Fruit fly (Drosophila melanogaster) whole organism, embryonic: ENCODE results near the gene CG14326.
A peak's percentile ranks its signal among the peaks of the same experiment; 100 is the strongest.

Source experiments
- Bdp1 ChIP-seq: fragments of 200-800 bp; sonication (Bioruptor generic); optimal IDR thresholded peaks from 3 replicates; lab custom pipeline; 2016; ENCODE audit warnings: missing biosample characterization, missing genetic modification characterization
- CG13287 ChIP-seq: fragments of 200-800 bp; sonication (Bioruptor generic); IDR thresholded peaks from 2 replicates; pipeline ENCODE4 v1.3.6; 2022; ENCODE audit warnings: missing biosample characterization, missing genetic modification characterization; ENCODE audit not compliant: partially characterized antibody
- CG13775 ChIP-seq: fragments of 200-800 bp; sonication (Bioruptor generic); optimal IDR thresholded peaks from 3 replicates; lab custom pipeline; 2017; ENCODE audit warnings: missing biosample characterization, mild to moderate bottlenecking, missing genetic modification characterization
- CG13894 ChIP-seq: fragments of 200-800 bp; sonication (Bioruptor generic); optimal IDR thresholded peaks from 3 replicates; lab custom pipeline; 2018; ENCODE audit warnings: missing biosample characterization, mild to moderate bottlenecking, missing genetic modification characterization, moderate library complexity
- CG14860 ChIP-seq: fragments of 200-800 bp; sonication (Bioruptor generic); IDR thresholded peaks from 3 replicates; pipeline ENCODE4 v1.3.6; 2022; ENCODE audit warnings: missing biosample characterization, missing genetic modification characterization; ENCODE audit not compliant: partially characterized antibody
- CG18262 ChIP-seq: fragments of 200-800 bp; optimal IDR thresholded peaks from 3 replicates; lab custom pipeline; 2019; ENCODE audit warnings: missing biosample characterization, mild to moderate bottlenecking, missing genetic modification characterization, moderate library complexity
- CG1832 ChIP-seq: fragments of 200-800 bp; sonication (Bioruptor generic); optimal IDR thresholded peaks from 2 replicates; lab custom pipeline; 2017; ENCODE audit warnings: missing biosample characterization, mild to moderate bottlenecking, missing genetic modification characterization, inconsistent platforms
- CG31365 ChIP-seq: fragments of 200-800 bp; sonication (Bioruptor generic); optimal IDR thresholded peaks from 2 replicates; lab custom pipeline; 2018; ENCODE audit warnings: missing biosample characterization, mild to moderate bottlenecking, missing genetic modification characterization
- CG3407 ChIP-seq: fragments of 200-800 bp; sonication (Bioruptor generic); optimal IDR thresholded peaks from 2 replicates; lab custom pipeline; 2018; ENCODE audit warnings: missing biosample characterization, mild to moderate bottlenecking, missing genetic modification characterization
- CG6272 ChIP-seq: fragments of 200-800 bp; sonication (Bioruptor generic); IDR thresholded peaks from 2 replicates; pipeline ENCODE4 v1.3.6; 2022; ENCODE audit warnings: missing biosample characterization, missing genetic modification characterization
- CG6654 ChIP-seq: fragments of 200-800 bp; sonication (Bioruptor generic); optimal IDR thresholded peaks from 2 replicates; lab custom pipeline; 2017; ENCODE audit warnings: missing biosample characterization, mild to moderate bottlenecking, missing genetic modification characterization
- CG6854 ChIP-seq: fragments of 200-800 bp; sonication (Bioruptor generic); optimal IDR thresholded peaks from 3 replicates; lab custom pipeline; 2017; ENCODE audit warnings: missing biosample characterization, mild to moderate bottlenecking, missing genetic modification characterization
- CG7839 ChIP-seq: fragments of 200-800 bp; sonication (Bioruptor generic); optimal IDR thresholded peaks from 3 replicates; lab custom pipeline; 2018; ENCODE audit warnings: missing biosample characterization, mild to moderate bottlenecking, missing genetic modification characterization, moderate library complexity
- CG8924 ChIP-seq: fragments of 200-800 bp; optimal IDR thresholded peaks from 3 replicates; lab custom pipeline; 2019; ENCODE audit warnings: missing biosample characterization, mild to moderate bottlenecking, missing genetic modification characterization, moderate library complexity
- CG9727 ChIP-seq: fragments of 200-800 bp; sonication (Bioruptor generic); optimal IDR thresholded peaks from 3 replicates; lab custom pipeline; 2017; ENCODE audit warnings: missing biosample characterization, mild to moderate bottlenecking, missing genetic modification characterization
- CG9876 ChIP-seq: fragments of 200-800 bp; sonication (Bioruptor generic); optimal IDR thresholded peaks from 2 replicates; lab custom pipeline; 2016; ENCODE audit warnings: missing biosample characterization, missing genetic modification characterization
- CoRest ChIP-seq: fragments of 200-800 bp; sonication (Bioruptor generic); optimal IDR thresholded peaks from 3 replicates; lab custom pipeline; 2018; ENCODE audit warnings: missing biosample characterization, mild to moderate bottlenecking, missing genetic modification characterization, moderate library complexity
- Dll ChIP-seq: fragments of 200-800 bp; sonication (Bioruptor generic); IDR thresholded peaks from 4 replicates; pipeline ENCODE4 v1.3.6; 2022; ENCODE audit warnings: missing biosample characterization, missing genetic modification characterization; ENCODE audit not compliant: partially characterized antibody
- Ets65A ChIP-seq: fragments of 200-800 bp; sonication (Bioruptor generic); peaks from one replicate; lab custom pipeline; 2016; ENCODE audit warnings: missing biosample characterization, missing genetic modification characterization
- HLH4C ChIP-seq: fragments of 200-800 bp; sonication (Bioruptor generic); IDR thresholded peaks from 3 replicates; pipeline ENCODE4 v1.3.6; 2022; ENCODE audit warnings: missing biosample characterization, missing genetic modification characterization; ENCODE audit not compliant: partially characterized antibody
- Hr51 ChIP-seq, 2 experiments: fragments of 200-800 bp; sonication (Bioruptor generic); optimal IDR thresholded peaks; 2 replicates in 1 of 2; 3 replicates in 1 of 2; lab custom pipeline; 2016 to 2018; ENCODE audit warnings: missing biosample characterization in 2 of 2, missing genetic modification characterization in 2 of 2, mild to moderate bottlenecking in 1 of 2, moderate library complexity in 1 of 2
- Hr78 ChIP-seq, 2 experiments: fragments of 200-800 bp in 1 of 2; fragments of >200 bp in 1 of 2; sonication (Bioruptor generic) in 1 of 2; optimal IDR thresholded peaks; 2 replicates each; lab custom pipeline; 2017 to 2019; ENCODE audit warnings: missing biosample characterization in 2 of 2, missing genetic modification characterization in 2 of 2, mild to moderate bottlenecking in 1 of 2, moderate library complexity in 1 of 2
- NFAT ChIP-seq: fragments of 200-800 bp; sonication (Bioruptor generic); IDR thresholded peaks from 2 replicates; pipeline ENCODE4 v1.3.6; 2022; ENCODE audit warnings: missing biosample characterization, missing genetic modification characterization
- Opbp ChIP-seq: fragments of 200-800 bp; sonication (Bioruptor generic); IDR thresholded peaks from 3 replicates; pipeline ENCODE4 v1.3.6; 2022; ENCODE audit warnings: missing biosample characterization, missing genetic modification characterization; ENCODE audit not compliant: partially characterized antibody
- Rx ChIP-seq: fragments of 200-800 bp; sonication (Bioruptor generic); IDR thresholded peaks from 2 replicates; pipeline ENCODE4 v1.3.6; 2022; ENCODE audit warnings: missing biosample characterization, missing genetic modification characterization
- Scr ChIP-seq: fragments of 200-800 bp; sonication (Bioruptor generic); IDR thresholded peaks from 2 replicates; pipeline ENCODE4 v1.3.6; 2022; ENCODE audit warnings: missing biosample characterization, missing genetic modification characterization; ENCODE audit not compliant: partially characterized antibody
- Side ChIP-seq: fragments of 200-800 bp; sonication (Bioruptor generic); optimal IDR thresholded peaks from 2 replicates; lab custom pipeline; 2016; ENCODE audit warnings: missing biosample characterization, missing genetic modification characterization
- Sin3A ChIP-seq: fragments of >200 bp; optimal IDR thresholded peaks from 2 replicates; lab custom pipeline; 2018
- Sox100B ChIP-seq: fragments of 200-800 bp; sonication (Bioruptor generic); optimal IDR thresholded peaks from 3 replicates; lab custom pipeline; 2018; ENCODE audit warnings: missing biosample characterization, mild to moderate bottlenecking, missing genetic modification characterization
- Xbp1 ChIP-seq: fragments of 200-800 bp; sonication (Bioruptor generic); optimal IDR thresholded peaks from 3 replicates; lab custom pipeline; 2016; ENCODE audit warnings: missing biosample characterization, mild to moderate bottlenecking, missing genetic modification characterization
- abd-A ChIP-seq: fragments of 200-800 bp; sonication (Bioruptor generic); optimal IDR thresholded peaks from 3 replicates; lab custom pipeline; 2019; ENCODE audit warnings: missing biosample characterization, mild to moderate bottlenecking, missing genetic modification characterization, moderate library complexity
- bab2 ChIP-seq: fragments of 200-800 bp; sonication (Bioruptor generic); optimal IDR thresholded peaks from 2 replicates; lab custom pipeline; 2016; ENCODE audit warnings: missing biosample characterization, missing genetic modification characterization
- crol ChIP-seq: fragments of 200-800 bp; sonication (Bioruptor generic); IDR thresholded peaks from 2 replicates; pipeline ENCODE4 v1.3.6; 2022; ENCODE audit warnings: missing biosample characterization, missing genetic modification characterization
- disco-r ChIP-seq: fragments of 200-800 bp; sonication (Bioruptor generic); optimal IDR thresholded peaks from 2 replicates; lab custom pipeline; 2016; ENCODE audit warnings: missing biosample characterization, missing genetic modification characterization
- exex ChIP-seq: fragments of 200-800 bp; sonication (Bioruptor generic); optimal IDR thresholded peaks from 4 replicates; lab custom pipeline; 2018; ENCODE audit warnings: missing biosample characterization, mild to moderate bottlenecking, missing genetic modification characterization, moderate library complexity
- kay ChIP-seq: fragments of 200-800 bp; sonication (Bioruptor generic); optimal IDR thresholded peaks from 2 replicates; lab custom pipeline; 2016; ENCODE audit warnings: missing biosample characterization, missing genetic modification characterization
- knrl ChIP-seq: fragments of 200-800 bp; sonication (Bioruptor generic); IDR thresholded peaks from 3 replicates; pipeline ENCODE4 v1.3.6; 2022; ENCODE audit warnings: missing biosample characterization, missing genetic modification characterization; ENCODE audit not compliant: partially characterized antibody
- mirr ChIP-seq: fragments of 200-800 bp; sonication (Bioruptor generic); optimal IDR thresholded peaks from 3 replicates; lab custom pipeline; 2018; ENCODE audit warnings: missing biosample characterization, mild to moderate bottlenecking, missing genetic modification characterization
- nerfin-2 ChIP-seq: fragments of 200-800 bp; sonication (Bioruptor generic); IDR thresholded peaks from 2 replicates; pipeline ENCODE4 v1.3.6; 2022; ENCODE audit warnings: missing biosample characterization, missing genetic modification characterization; ENCODE audit not compliant: partially characterized antibody
- nmo ChIP-seq: fragments of 200-800 bp; sonication (Bioruptor generic); optimal IDR thresholded peaks from 2 replicates; lab custom pipeline; 2018; ENCODE audit warnings: missing biosample characterization, mild to moderate bottlenecking, missing genetic modification characterization, moderate library complexity
- p53 ChIP-seq: fragments of 200-800 bp; sonication (Bioruptor generic); optimal IDR thresholded peaks from 2 replicates; lab custom pipeline; 2016; ENCODE audit warnings: missing biosample characterization, missing genetic modification characterization
- peb ChIP-seq: fragments of 200-800 bp; sonication (Bioruptor generic); IDR thresholded peaks from 2 replicates; pipeline ENCODE4 v1.3.6; 2022; ENCODE audit warnings: missing biosample characterization, missing genetic modification characterization
- pros ChIP-seq: fragments of 200-800 bp; sonication (Bioruptor generic); optimal IDR thresholded peaks from 3 replicates; lab custom pipeline; 2019; ENCODE audit warnings: missing biosample characterization, mild to moderate bottlenecking, missing genetic modification characterization, moderate library complexity
- sens ChIP-seq: fragments of 200-800 bp; sonication (Bioruptor generic); peaks from one replicate; lab custom pipeline; 2016; ENCODE audit warnings: missing biosample characterization, missing genetic modification characterization
- vvl ChIP-seq: fragments of 200-800 bp; sonication (Bioruptor generic); IDR thresholded peaks from 2 replicates; pipeline ENCODE4 v1.3.6; 2022; ENCODE audit warnings: missing biosample characterization, missing genetic modification characterization
- wek ChIP-seq: fragments of 200-800 bp; sonication (Bioruptor generic); optimal IDR thresholded peaks from 3 replicates; lab custom pipeline; 2018; ENCODE audit warnings: missing biosample characterization, mild to moderate bottlenecking, missing genetic modification characterization, moderate library complexity

Gene CG14326

DNA sequence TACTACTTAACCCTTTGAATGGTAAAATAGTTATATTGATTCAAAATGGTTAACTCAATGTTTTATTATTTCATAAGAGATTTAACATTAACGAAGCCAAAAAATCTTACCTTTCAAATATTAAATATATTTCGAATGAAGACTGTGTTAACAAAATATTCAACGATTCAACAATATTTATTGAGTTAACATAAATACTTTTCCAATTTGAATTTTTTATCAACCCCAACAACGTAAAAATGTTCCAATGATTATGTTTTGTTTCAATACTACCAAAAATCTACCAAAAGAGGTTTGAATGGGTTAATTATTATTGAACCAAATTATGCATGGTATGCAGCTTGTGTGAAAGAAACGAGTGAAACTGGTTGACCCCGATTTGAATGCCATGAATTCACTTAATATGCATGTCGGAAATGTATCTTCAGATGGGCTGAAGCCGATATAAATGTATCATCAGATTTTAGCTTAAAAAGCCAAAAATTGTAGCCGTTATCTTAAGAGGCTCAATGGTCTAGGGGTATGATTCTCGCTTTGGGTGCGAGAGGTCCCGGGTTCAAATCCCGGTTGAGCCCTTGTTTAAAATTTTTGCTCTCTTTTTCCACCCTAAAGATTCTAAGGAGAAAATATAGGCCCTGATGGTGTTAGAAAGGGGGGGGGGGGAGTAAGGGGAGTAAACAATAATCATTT lies 12.4 kb downstream of the CG14326 start (continued):
- no peak for TF ChIP-seq Rx
- no peak for TF ChIP-seq CG3407 (GFP tag; lab: Kevin White, UChicago)
- TF ChIP-seq Hr78 (GFP tag; optimal IDR thresholded peaks at IDR 0.05; lab: Kevin White, UChicago), result peak in 1 of 2 experiments; percentile 32
- peak; percentile 1 for TF ChIP-seq CoRest (tag; lab: Kevin White, UChicago)
- TF ChIP-seq CG6654 (GFP tag; lab: Kevin White, UChicago), result no peak
- no peak for TF ChIP-seq kay (GFP tag; lab: Kevin White, UChicago)
- peak; percentile 69 for TF ChIP-seq abd-A (tag; lab: Kevin White, UChicago)
- no peak for TF ChIP-seq disco-r (GFP tag; lab: Kevin White, UChicago)
- no peak for TF ChIP-seq CG9876 (GFP tag; lab: Kevin White, UChicago)
- peak; percentile 38 for TF ChIP-seq nmo (GFP tag; lab: Kevin White, UChicago)
- TF ChIP-seq CG6272 (GFP tag; lab: Robert Waterston, UW), result no peak
- TF ChIP-seq CG1832 (GFP tag; lab: Kevin White, UChicago), result no peak
- TF ChIP-seq CG9727, result no peak
- TF ChIP-seq Xbp1 (GFP tag; lab: Kevin White, UChicago), result no peak
- TF ChIP-seq CG18262 (tag; lab: Kevin White, UChicago), result peak; percentile 27
- no peak for TF ChIP-seq peb (GFP tag; lab: Robert Waterston, UW)
- TF ChIP-seq vvl (GFP tag; lab: Robert Waterston, UW), result peak; percentile 69
- TF ChIP-seq pros (GFP tag; lab: Kevin White, UChicago), result no peak
- peak; percentile 10 for TF ChIP-seq CG7839 (tag; lab: Kevin White, UChicago)
- peak in 1 of 2 experiments; percentile 18 for TF ChIP-seq Hr51 (GFP tag; optimal IDR thresholded peaks at IDR 0.05; lab: Kevin White, UChicago)
- peak; percentile 16 for TF ChIP-seq CG8924
- no peak for TF ChIP-seq bab2 (GFP tag; lab: Kevin White, UChicago)
- peak; percentile 15 for TF ChIP-seq Sox100B
- TF ChIP-seq, all 482 proteins: peak for 31

DNA sequence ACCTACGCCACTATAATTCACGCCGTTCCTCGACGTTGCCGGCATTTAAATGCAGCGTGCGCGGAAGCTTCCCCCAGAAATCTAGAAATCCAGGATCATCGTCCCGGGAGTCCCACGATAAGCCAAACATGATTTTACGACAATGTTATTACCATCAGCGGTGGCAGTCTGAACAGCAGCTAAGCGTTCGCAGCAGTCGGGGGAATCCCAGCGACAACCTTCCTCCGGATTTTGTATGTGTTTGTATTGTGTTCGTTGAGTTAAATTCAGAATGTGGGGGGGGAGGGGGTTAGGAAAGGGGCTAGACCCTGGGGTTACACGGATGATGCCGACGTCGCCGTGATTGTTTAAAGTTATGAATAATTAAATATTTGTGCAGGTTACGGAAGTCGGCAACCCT lies 25.1 kb downstream of the CG14326 start:
- TF ChIP-seq Ets65A (GFP tag; lab: Kevin White, UChicago) (peak; percentile 73), abd-A (tag; lab: Kevin White, UChicago) (peak; percentile 5), CG13894 (peak; percentile 52), wek (GFP tag; lab: Kevin White, UChicago) (no peak), crol (0 out of 2 replicates have a peak, but pooled peaks have one; percentile 42)

DNA sequence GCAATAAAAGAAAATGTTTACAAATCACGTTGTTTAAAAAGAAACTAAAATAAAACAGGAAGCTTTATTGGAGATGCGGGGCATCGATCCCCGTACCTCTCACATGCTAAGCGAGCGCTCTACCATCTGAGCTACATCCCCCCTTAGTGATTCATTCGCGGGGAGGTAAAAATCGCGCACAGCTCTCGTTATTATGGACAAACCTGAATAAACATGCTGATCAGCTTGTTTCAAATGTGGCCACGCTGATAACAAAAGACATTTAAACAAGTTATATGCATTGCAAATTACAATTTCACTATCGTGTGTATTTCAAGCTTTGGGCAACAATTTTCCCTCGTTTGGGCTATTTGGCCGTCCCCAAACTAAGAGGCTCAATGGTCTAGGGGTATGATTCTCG lies 26.3 kb downstream of the CG14326 start:
- TF ChIP-seq Dll (GFP tag; lab: Robert Waterston, UW) (peak; percentile 34; the same call in 1 of the 4 replicates), nerfin-2 (GFP tag; lab: Robert Waterston, UW) (peak; percentile 67), CG13775 (GFP tag; lab: Kevin White, UChicago) (no peak), CG13287 (GFP tag; lab: Robert Waterston, UW) (peak; percentile 32; the same call in 1 of the 2 replicates), Scr (peak; percentile 53), Bdp1 (GFP tag; lab: Kevin White, UChicago) (peak; percentile 99), Sin3A (no peak), CG14860 (GFP tag; lab: Robert Waterston, UW) (0 out of 3 replicates have a peak, but pooled peaks have one; percentile 45), exex (peak; percentile 45), Xbp1 (GFP tag; lab: Kevin White, UChicago) (no peak), NFAT (GFP tag; lab: Robert Waterston, UW) (no peak), Opbp (GFP tag; lab: Robert Waterston, UW) (peak; percentile 67; the same call in 1 of the 3 replicates), sens (GFP tag; lab: Kevin White, UChicago) (peak; percentile 79), p53 (GFP tag; lab: Kevin White, UChicago) (peak; percentile 75), CG31365 (tag; lab: Kevin White, UChicago) (no peak), HLH4C (peak; percentile 59), mirr (peak; percentile 44), CG6854 (GFP tag; lab: Kevin White, UChicago) (peak; percentile 2), vvl (GFP tag; lab: Robert Waterston, UW) (peak; percentile 80), knrl (peak; percentile 41; the same call in 2 of the 3 replicates), Side (GFP tag; lab: Kevin White, UChicago) (no peak)
